Worm (Caenorhabditis elegans): ENCODE data around the gene nep-1.

The nep-1 gene

ce11 chrII:11634057-11634676, 22.8 kb downstream of the nep-1 start (continued):
- TF ChIP-seq ztf-11 (tag; optimal IDR thresholded peaks at IDR 0.05) (no peak), lsy-2 (tag; optimal IDR thresholded peaks at IDR 0.05) (peak; percentile 84 to 87), dmd-6 (GFP tag; IDR thresholded peaks at IDR 0.05) (peak; percentile 93), mxl-2 (GFP tag; conservative IDR thresholded peaks at IDR 0.05) (peak; percentile 71), cey-2 (tag; optimal IDR thresholded peaks at IDR 0.05; ENCODE audit: borderline replicate concordance, insufficient read depth) (peak; percentile 50), zag-1 (tag; optimal IDR thresholded peaks at IDR 0.05) (no peak), ceh-82 (tag; optimal IDR thresholded peaks at IDR 0.05) (no peak), dpl-1 (GFP tag; optimal IDR thresholded peaks at IDR 0.05) (peak; percentile 60), nhr-41 (GFP tag; IDR thresholded peaks at IDR 0.05) (0 out of 2 replicates have a peak, but pooled peaks have one; percentile 25), daf-16 (GFP tag; optimal IDR thresholded peaks at IDR 0.05) (peak; percentile 4 to 40), daf-16 (tag; optimal IDR thresholded peaks at IDR 0.05) (peak; percentile 57), tra-1 (GFP tag; IDR thresholded peaks at IDR 0.05) (0 out of 2 replicates have a peak, but pooled peaks have one; percentile 54), nhr-10 (tag; optimal IDR thresholded peaks at IDR 0.05) (peak; percentile 34), nhr-6 (tag; optimal IDR thresholded peaks at IDR 0.05) (peak; percentile 78), nhr-11 (tag; optimal IDR thresholded peaks at IDR 0.05) (peak; percentile 89), duxl-1 (tag; optimal IDR thresholded peaks at IDR 0.05; ENCODE audit: poor library complexity) (peak; percentile 73), egl-43 (GFP tag; IDR thresholded peaks at IDR 0.05) (peak; percentile 80), nhr-42 (GFP tag; IDR thresholded peaks at IDR 0.05) (0 out of 2 replicates have a peak, but pooled peaks have one; percentile 51), zfp-3 (GFP tag; conservative IDR thresholded peaks at IDR 0.05) (no peak), rbr-2 (tag; optimal IDR thresholded peaks at IDR 0.05) (peak; percentile 93), snpc-1.2 (GFP tag; IDR thresholded peaks at IDR 0.05) (no peak), ceh-20 (GFP tag; IDR thresholded peaks at IDR 0.05) (peak; percentile 84; the same call in 1 of the 2 replicates), lin-39 (tag; optimal IDR thresholded peaks at IDR 0.05) (no peak), T26A8.4 (GFP tag; IDR thresholded peaks at IDR 0.05) (peak; percentile 90), fkh-10 (GFP tag; optimal IDR thresholded peaks at IDR 0.05) (peak; percentile 25)

DNA sequence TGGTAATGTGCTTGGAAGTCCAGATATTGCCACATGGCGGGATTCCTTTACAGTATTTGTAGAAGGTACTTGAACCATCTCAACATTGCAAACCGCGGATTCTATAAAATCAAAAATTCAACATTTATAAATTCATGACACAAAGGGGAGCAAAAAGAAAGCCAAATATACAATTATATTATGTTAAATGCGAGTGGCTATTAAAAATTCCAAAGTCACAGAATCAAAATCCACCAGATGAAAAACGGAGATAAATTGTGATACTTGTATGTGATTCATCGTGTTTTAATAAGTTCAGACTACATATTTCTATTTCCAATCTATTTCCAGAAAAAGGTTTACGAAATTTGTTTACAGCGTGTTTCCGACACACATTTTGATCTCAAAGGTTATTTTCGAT, 23.5 kb downstream of the nep-1 start, which contains the start of gene din-1:
din-1 (minus strand) TSS at position 101 of the 400 bp plus-strand sequence.
- TF ChIP-seq duxl-1 (tag; optimal IDR thresholded peaks at IDR 0.05; ENCODE audit: poor library complexity) (no peak), ceh-20 (GFP tag; IDR thresholded peaks at IDR 0.05) (no peak), unc-130 (GFP tag; optimal IDR thresholded peaks at IDR 0.05) (no peak), vab-7 (GFP tag; IDR thresholded peaks at IDR 0.05) (no peak), D1046.2 (GFP tag; IDR thresholded peaks at IDR 0.05) (no peak), lim-7 (GFP tag; IDR thresholded peaks at IDR 0.05) (no peak), Y5F2A.4 (GFP tag; optimal IDR thresholded peaks at IDR 0.05) (no peak), daf-19 (GFP tag; conservative IDR thresholded peaks at IDR 0.05) (no peak), pqm-1 (tag; optimal IDR thresholded peaks at IDR 0.05) (no peak), fkh-10 (GFP tag; optimal IDR thresholded peaks at IDR 0.05) (no peak), Y48G9A.11 (GFP tag; IDR thresholded peaks at IDR 0.05) (no peak), F49E8.2 (tag; optimal IDR thresholded peaks at IDR 0.05; ENCODE audit: borderline replicate concordance) (no peak), dmd-6 (GFP tag; IDR thresholded peaks at IDR 0.05) (no peak)

- no peak for TF ChIP-seq sdz-12 (GFP tag; optimal IDR thresholded peaks at IDR 0.05)
- no peak for TF ChIP-seq zip-11 (GFP tag; IDR thresholded peaks at IDR 0.05)
- TF ChIP-seq gei-8 (GFP tag; optimal IDR thresholded peaks at IDR 0.05), result no peak
- no peak for TF ChIP-seq skn-1 (tag; optimal IDR thresholded peaks at IDR 0.05)
- TF ChIP-seq ZK337.2 (GFP tag; IDR thresholded peaks at IDR 0.05), result no peak
- no peak for TF ChIP-seq saeg-2 (GFP tag; IDR thresholded peaks at IDR 0.05)
- no peak for TF ChIP-seq T20F7.1 (GFP tag; optimal IDR thresholded peaks at IDR 0.05)
- TF ChIP-seq hmg-1.1 (GFP tag; IDR thresholded peaks at IDR 0.05), result peak; percentile 83
- no peak for TF ChIP-seq lin-13 (GFP tag; optimal IDR thresholded peaks at IDR 0.05)
- no peak for TF ChIP-seq tag-97 (GFP tag; IDR thresholded peaks at IDR 0.05)
- no peak for TF ChIP-seq F49E8.2 (tag; optimal IDR thresholded peaks at IDR 0.05; ENCODE audit: borderline replicate concordance)
- TF ChIP-seq lin-29 (GFP tag; IDR thresholded peaks at IDR 0.05), result no peak
- peak; percentile 26; the same call in 1 of the 2 replicates for TF ChIP-seq set-16 (GFP tag; IDR thresholded peaks at IDR 0.05)
- TF ChIP-seq lin-39 (tag; optimal IDR thresholded peaks at IDR 0.05), result no peak
- TF ChIP-seq lin-15B (tag; optimal IDR thresholded peaks at IDR 0.05), result no peak
- TF ChIP-seq snpc-4 (tag; optimal IDR thresholded peaks at IDR 0.05), result no peak
- TF ChIP-seq egl-43 (GFP tag; IDR thresholded peaks at IDR 0.05), result no peak
- no peak for TF ChIP-seq lin-1 (GFP tag; IDR thresholded peaks at IDR 0.05)
Observed at ce11 chrII:11632689-11633088, 24.3 kb downstream of the nep-1 start.
